Worm (Caenorhabditis elegans) whole organism, L4 larva: ENCODE results near the gene srbc-23.

Experiments
- F44E2.7 ChIP-seq: fragments of 200-800 bp; sonication (Bioruptor generic); IDR thresholded peaks from 2 replicates; pipeline ENCODE4 v2.1.2; 2022; ENCODE audit warnings: missing genetic modification characterization, missing compliant biosample characterization
- ZK546.5 ChIP-seq, 2 experiments: sonication (generic microtip); optimal IDR thresholded peaks; 2 replicates each; lab custom pipeline; 2017; ENCODE audit warnings: missing biosample characterization in 2 of 2, missing genetic modification characterization in 2 of 2
- ceh-44 ChIP-seq: fragments of 200-800 bp; sonication (Bioruptor generic); IDR thresholded peaks from 2 replicates; pipeline ENCODE4 v1.3.6; 2022; ENCODE audit warnings: missing genetic modification reagents, missing genetic modification characterization, missing compliant biosample characterization
- fkh-10 ChIP-seq: fragments of 150-350 bp; optimal IDR thresholded peaks from 2 replicates; lab custom pipeline; 2014; ENCODE audit warnings: missing biosample characterization, missing genetic modification reagents, missing genetic modification characterization
- lir-3 ChIP-seq: sonication (generic microtip); optimal IDR thresholded peaks from 2 replicates; lab custom pipeline; 2016; ENCODE audit warnings: mild to moderate bottlenecking, missing genetic modification characterization, missing compliant biosample characterization
- lsy-2 ChIP-seq, 2 experiments: fragments of 150-350 bp in 1 of 2; sonication (generic microtip) in 1 of 2; optimal IDR thresholded peaks; 2 replicates each; lab custom pipeline; 2014 to 2017; ENCODE audit warnings: missing biosample characterization in 2 of 2, missing genetic modification characterization in 2 of 2
- mdl-1 ChIP-seq, 2 experiments: fragments of 150-350 bp in 1 of 2; sonication (generic microtip) in 1 of 2; optimal IDR thresholded peaks; 2 replicates each; lab custom pipeline; 2014 to 2017; ENCODE audit warnings: missing biosample characterization in 2 of 2, missing genetic modification characterization in 2 of 2
- mep-1 ChIP-seq: fragments of 150-350 bp; sonication (generic microtip); optimal IDR thresholded peaks from 3 replicates; lab custom pipeline; 2014; ENCODE audit warnings: missing biosample characterization, missing genetic modification characterization
- nhr-25 ChIP-seq: sonication (generic microtip); optimal IDR thresholded peaks from 2 replicates; lab custom pipeline; 2017; ENCODE audit warnings: missing genetic modification characterization, mild to moderate bottlenecking, missing compliant biosample characterization, antibody characterized with exemption, moderate library complexity, borderline replicate concordance; ENCODE audit not compliant: insufficient read depth
- snpc-4 ChIP-seq: fragments of 150-350 bp; optimal IDR thresholded peaks from 2 replicates; lab custom pipeline; 2014; ENCODE audit warnings: missing biosample characterization, missing genetic modification characterization
- tra-1 ChIP-seq: fragments of 200-800 bp; sonication (Bioruptor generic); IDR thresholded peaks from 2 replicates; pipeline ENCODE4 v1.3.6; 2022; ENCODE audit warnings: missing genetic modification reagents, missing genetic modification characterization, missing compliant biosample characterization
- unc-39 ChIP-seq: sonication (generic microtip); optimal IDR thresholded peaks from 2 replicates; lab custom pipeline; 2017; ENCODE audit warnings: missing biosample characterization, missing genetic modification characterization
- zag-1 ChIP-seq: fragments of 150-350 bp; optimal IDR thresholded peaks from 2 replicates; lab custom pipeline; 2014; ENCODE audit warnings: missing biosample characterization, missing genetic modification characterization

ce11 chrV:2121910-2122362 lies 31.4 kb upstream of the srbc-23 start, which contains the start of gene F22F7.8:
- TF ChIP-seq zag-1 (no peak), ZK546.5 (tag; optimal IDR thresholded peaks at IDR 0.05; lab: Kevin White, UChicago) (no peak), mep-1 (tag; lab: Kevin White, UChicago) (no peak), F44E2.7 (GFP tag; lab: Robert Waterston, UW) (no peak), lsy-2 (tag; optimal IDR thresholded peaks at IDR 0.05; lab: Kevin White, UChicago) (no peak), nhr-25 (tag; lab: Kevin White, UChicago) (no peak), fkh-10 (no peak), unc-39 (tag; lab: Kevin White, UChicago) (no peak), ceh-44 (GFP tag; lab: Robert Waterston, UW) (no peak), snpc-4 (tag; lab: Kevin White, UChicago) (no peak), tra-1 (GFP tag; lab: Robert Waterston, UW) (no peak), lir-3 (tag; lab: Kevin White, UChicago) (no peak), mdl-1 (tag; optimal IDR thresholded peaks at IDR 0.05; lab: Kevin White, UChicago) (no peak)
